Worm (Caenorhabditis elegans): ENCODE measurements around the gene ulp-3.
A peak's percentile ranks its signal among the peaks of the same experiment; 100 is the strongest.

Gene ulp-3

DNA sequence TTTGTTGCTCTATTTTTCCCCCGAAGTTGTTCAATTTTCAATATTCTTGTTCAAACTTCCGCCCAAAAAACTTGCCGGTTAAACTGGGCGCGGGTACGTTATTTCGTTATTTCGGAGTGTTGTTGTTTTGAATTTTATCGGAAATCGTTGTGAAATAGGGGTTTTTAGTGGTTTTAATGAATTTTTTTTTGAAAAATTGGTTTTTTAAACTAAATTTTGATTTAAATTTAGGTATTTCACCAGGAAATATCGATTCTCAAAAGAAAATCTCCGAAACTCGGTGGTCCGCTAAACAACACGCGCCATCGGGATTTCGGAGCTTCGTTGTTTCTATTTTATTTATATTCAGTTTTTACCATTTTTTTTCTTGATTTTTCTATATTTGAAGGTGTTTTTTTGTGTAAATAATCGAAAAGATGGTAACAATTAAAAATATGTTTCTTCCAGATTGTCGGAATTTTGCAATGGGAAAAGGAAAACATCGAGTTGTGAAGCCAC is 10.3 kb upstream of the ulp-3 start, which contains the start of gene F52C12.2 (continued):
- peak in 1 of 3 experiments; percentile 48 for TF ChIP-seq lin-35 (GFP tag; optimal IDR thresholded peaks at IDR 0.05)
- TF ChIP-seq tbx-9 (tag; optimal IDR thresholded peaks at IDR 0.05; ENCODE audit: borderline replicate concordance): no peak

DNA sequence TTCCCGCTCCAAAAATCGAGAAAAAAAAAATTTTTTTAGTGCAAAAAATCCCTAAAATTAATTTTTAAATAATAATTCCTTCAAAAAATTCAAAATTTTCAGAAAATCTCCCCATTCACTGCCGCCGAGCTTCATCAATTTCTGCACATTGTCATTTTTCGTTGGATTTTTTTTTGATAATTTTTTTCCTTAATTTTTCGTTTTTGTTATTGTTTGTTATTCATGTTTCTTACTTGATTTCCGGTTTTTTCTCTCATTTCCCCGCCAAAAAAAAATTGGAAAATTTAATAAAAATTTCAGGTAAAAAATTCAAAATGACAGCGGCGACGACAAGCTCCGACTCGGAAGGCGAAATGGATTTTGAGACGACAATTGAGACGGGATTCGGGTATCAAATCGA is 7.0 kb upstream of the ulp-3 start, which contains the start of gene F52C12.6:
Gene F52C12.6 (plus strand): TSS at position 301 of the 400 bp plus-strand sequence.
- TF ChIP-seq dpl-1 (GFP tag; optimal IDR thresholded peaks at IDR 0.05) (no peak), aptf-3 (GFP tag; IDR thresholded peaks at IDR 0.05) (no peak), nfya-1 (tag; optimal IDR thresholded peaks at IDR 0.05; ENCODE audit: borderline replicate concordance, insufficient read depth) (no peak), him-1 (tag; optimal IDR thresholded peaks at IDR 0.05) (no peak), ceh-100 (GFP tag; IDR thresholded peaks at IDR 0.05) (no peak), tbp1 (GFP tag; optimal IDR thresholded peaks at IDR 0.05) (no peak), aptf-2 (GFP tag; conservative IDR thresholded peaks at IDR 0.05) (no peak)

DNA sequence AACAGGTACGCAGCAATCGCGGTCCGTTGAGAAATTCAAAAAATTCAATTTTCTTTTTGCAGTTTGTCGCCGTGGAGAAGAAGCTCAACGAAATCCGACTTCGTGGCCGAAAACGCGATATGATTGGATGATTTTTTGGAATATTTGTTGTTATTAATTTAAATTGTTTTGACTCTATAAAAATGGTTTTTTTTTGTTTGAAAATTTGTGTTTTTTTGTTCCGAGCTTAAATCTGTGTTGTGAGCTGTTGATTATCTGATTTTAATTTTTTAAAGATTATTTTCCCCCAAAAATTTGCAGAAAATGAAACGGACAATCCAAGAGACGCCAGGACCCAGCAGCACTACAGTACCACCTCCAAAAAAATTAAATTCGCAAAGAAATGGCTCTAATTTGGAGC is 3.9 kb upstream of the ulp-3 start, which contains the start of gene tdpo-1:
Gene tdpo-1 (plus strand): TSS at position 301 of the 400 bp plus-strand sequence.
- TF ChIP-seq hlh-26 (GFP tag; conservative IDR thresholded peaks at IDR 0.05): no peak

DNA sequence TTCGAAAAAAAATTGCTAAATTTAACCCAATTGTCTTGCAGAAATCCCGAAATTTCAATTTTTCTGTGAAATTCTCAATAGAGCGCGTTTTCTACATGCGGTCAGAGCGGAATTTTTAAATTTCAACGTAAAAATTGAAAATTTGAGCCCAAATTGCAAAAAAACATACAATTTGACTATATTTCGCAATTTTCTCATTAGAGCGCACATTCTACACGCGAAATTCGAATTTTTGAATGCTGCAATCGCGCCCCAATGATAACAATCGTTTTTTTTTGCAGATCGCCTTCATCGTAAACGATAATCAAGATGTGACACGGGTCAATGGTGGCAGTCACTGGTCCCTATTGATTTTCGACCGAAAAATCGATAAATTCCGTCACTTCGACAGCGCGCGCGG is 623 bp downstream of the ulp-3 start:
- TF ChIP-seq F33H1.4 (GFP tag; IDR thresholded peaks at IDR 0.05): no peak
- no peak for TF ChIP-seq hmg-20 (GFP tag; IDR thresholded peaks at IDR 0.05)
- no peak for TF ChIP-seq cebp-1 (GFP tag; IDR thresholded peaks at IDR 0.05)
- TF ChIP-seq cebp-1 (tag; optimal IDR thresholded peaks at IDR 0.05): peak; percentile 64
- no peak for TF ChIP-seq bed-2 (GFP tag; IDR thresholded peaks at IDR 0.05)
- TF ChIP-seq nfya-2 (GFP tag; IDR thresholded peaks at IDR 0.05): no peak
- TF ChIP-seq K11D2.4 (GFP tag; IDR thresholded peaks at IDR 0.05): no peak
- TF ChIP-seq aptf-3 (GFP tag; IDR thresholded peaks at IDR 0.05): no peak
- TF ChIP-seq mcd-1 (GFP tag; IDR thresholded peaks at IDR 0.05): peak; percentile 46; the same call in 1 of the 2 replicates
- no peak for TF ChIP-seq ztf-26 (tag; optimal IDR thresholded peaks at IDR 0.05)
- TF ChIP-seq snpc-4 (GFP tag; optimal IDR thresholded peaks at IDR 0.05): no peak
- TF ChIP-seq snpc-4 (tag; optimal IDR thresholded peaks at IDR 0.05): no peak

DNA sequence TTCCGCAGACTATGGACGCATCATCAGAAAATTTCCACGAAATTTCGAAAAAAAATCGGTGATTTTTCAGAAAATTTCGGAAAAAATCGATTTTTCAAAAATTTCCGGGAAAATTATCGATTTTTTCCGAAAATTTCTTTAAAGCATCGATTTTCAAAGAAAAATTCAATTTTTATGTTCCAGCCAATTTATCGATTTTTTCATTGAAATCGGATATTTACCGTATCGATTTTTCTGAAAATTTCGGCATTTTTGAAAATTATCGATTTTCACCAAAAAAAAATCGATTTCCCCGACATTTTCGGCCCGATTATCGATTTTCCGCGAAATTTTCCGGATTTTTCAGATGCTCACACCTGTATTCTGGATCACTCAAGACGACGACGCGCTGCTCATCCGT is 1.7 kb downstream of the ulp-3 start, which contains the start of gene Y48A5A.1:
Gene Y48A5A.1 (plus strand): TSS at position 347 of the 400 bp plus-strand sequence.
- TF ChIP-seq ztf-25 (GFP tag; IDR thresholded peaks at IDR 0.05) (no peak), F23B12.7 (tag; optimal IDR thresholded peaks at IDR 0.05; ENCODE audit: insufficient read depth) (no peak), F10E7.11 (tag; optimal IDR thresholded peaks at IDR 0.05) (no peak), him-1 (tag; optimal IDR thresholded peaks at IDR 0.05) (no peak), madf-8 (GFP tag; conservative IDR thresholded peaks at IDR 0.05) (no peak), F22D6.2 (tag; optimal IDR thresholded peaks at IDR 0.05) (no peak), sea-2 (GFP tag; IDR thresholded peaks at IDR 0.05) (no peak), tbp1 (GFP tag; optimal IDR thresholded peaks at IDR 0.05) (no peak), madf-3 (GFP tag; IDR thresholded peaks at IDR 0.05) (no peak), nhr-80 (tag; optimal IDR thresholded peaks at IDR 0.05) (no peak), dox-1 (GFP tag; IDR thresholded peaks at IDR 0.05) (no peak)

DNA sequence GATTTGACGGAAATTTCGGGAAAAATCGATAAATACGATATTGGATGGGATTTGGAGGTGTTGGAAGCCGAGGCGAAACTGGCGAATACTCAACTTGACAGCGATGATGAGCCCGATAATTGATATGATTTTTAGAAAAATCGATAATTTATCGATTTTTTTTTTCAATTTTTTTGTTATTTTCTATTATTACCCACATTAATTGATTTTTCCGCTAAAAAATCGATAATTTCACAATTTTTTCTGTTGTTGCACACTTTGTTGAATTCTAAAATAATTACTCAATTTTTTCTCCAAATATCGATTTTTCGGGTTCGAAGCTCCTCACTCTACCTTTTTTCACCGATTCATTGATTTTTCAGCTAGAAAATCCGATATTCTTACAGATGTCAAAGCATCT is 5.9 kb downstream of the ulp-3 start, which contains the start of gene Y48A5A.3:
Gene Y48A5A.3 (plus strand): TSS at position 385 of the 400 bp plus-strand sequence.
- TF ChIP-seq chd-7 (tag; optimal IDR thresholded peaks at IDR 0.05) (no peak), zim-3 (tag; optimal IDR thresholded peaks at IDR 0.05) (no peak), attf-5 (GFP tag; optimal IDR thresholded peaks at IDR 0.05) (no peak), lin-26 (GFP tag; IDR thresholded peaks at IDR 0.05) (no peak), ztf-22 (GFP tag; optimal IDR thresholded peaks at IDR 0.05) (no peak), hlh-26 (GFP tag; conservative IDR thresholded peaks at IDR 0.05) (no peak), pha-4 (tag; optimal IDR thresholded peaks at IDR 0.05) (no peak), ccch-3 (GFP tag; optimal IDR thresholded peaks at IDR 0.05) (no peak), akir-1 (GFP tag; optimal IDR thresholded peaks at IDR 0.05) (no peak), Y53F4B.3 (GFP tag; IDR thresholded peaks at IDR 0.05) (no peak), attf-6 (GFP tag; IDR thresholded peaks at IDR 0.05) (no peak), mcd-1 (GFP tag; IDR thresholded peaks at IDR 0.05) (no peak), cebp-1 (GFP tag; IDR thresholded peaks at IDR 0.05) (no peak), cebp-1 (tag; optimal IDR thresholded peaks at IDR 0.05) (no peak), F22D6.2 (tag; optimal IDR thresholded peaks at IDR 0.05) (no peak), nfya-2 (GFP tag; IDR thresholded peaks at IDR 0.05) (no peak)
